Worm (Caenorhabditis elegans) whole organism, midembryonic: Measurements from ENCODE around the gene spon-1.

ENCODE experiments used
- T22C8.4 ChIP-seq: fragments of 200-800 bp; sonication (Bioruptor generic); IDR thresholded peaks from 2 replicates; pipeline ENCODE4 v1.3.6; 2022; ENCODE audit warnings: missing genetic modification characterization, missing compliant biosample characterization
- cog-1 ChIP-seq: sonication (generic microtip); optimal IDR thresholded peaks from 2 replicates; lab custom pipeline; 2016; ENCODE audit warnings: missing genetic modification characterization, missing compliant biosample characterization
- flt-1 ChIP-seq: fragments of 200-800 bp; sonication (Bioruptor generic); IDR thresholded peaks from 2 replicates; pipeline ENCODE4 v1.3.6; 2022; ENCODE audit warnings: missing genetic modification characterization, missing compliant biosample characterization
- klf-2 ChIP-seq: fragments of 200-800 bp; sonication (Bioruptor generic); conservative IDR thresholded peaks from 2 replicates; pipeline ENCODE4 v1.3.6; 2022; ENCODE audit warnings: missing genetic modification reagents, missing genetic modification characterization, missing compliant biosample characterization
- ref-1 ChIP-seq: fragments of 200-800 bp; sonication (Bioruptor generic); conservative IDR thresholded peaks from 2 replicates; pipeline ENCODE4 v1.3.6; 2022; ENCODE audit warnings: missing genetic modification reagents, missing genetic modification characterization, missing compliant biosample characterization
- tab-1 ChIP-seq: fragments of 200-800 bp; sonication (Bioruptor generic); IDR thresholded peaks from 2 replicates; pipeline ENCODE4 v1.3.6; 2022; ENCODE audit warnings: missing genetic modification characterization, missing compliant biosample characterization
- ztf-23 ChIP-seq: fragments of 200-800 bp; sonication (Bioruptor generic); IDR thresholded peaks from 2 replicates; pipeline ENCODE4 v1.3.6; 2022; ENCODE audit warnings: missing genetic modification reagents, missing genetic modification characterization, missing compliant biosample characterization
- ztf-29 ChIP-seq: fragments of 200-800 bp; sonication (Bioruptor generic); IDR thresholded peaks from 2 replicates; pipeline ENCODE4 v1.3.6; 2022; ENCODE audit warnings: missing genetic modification reagents, missing genetic modification characterization, missing compliant biosample characterization

DNA sequence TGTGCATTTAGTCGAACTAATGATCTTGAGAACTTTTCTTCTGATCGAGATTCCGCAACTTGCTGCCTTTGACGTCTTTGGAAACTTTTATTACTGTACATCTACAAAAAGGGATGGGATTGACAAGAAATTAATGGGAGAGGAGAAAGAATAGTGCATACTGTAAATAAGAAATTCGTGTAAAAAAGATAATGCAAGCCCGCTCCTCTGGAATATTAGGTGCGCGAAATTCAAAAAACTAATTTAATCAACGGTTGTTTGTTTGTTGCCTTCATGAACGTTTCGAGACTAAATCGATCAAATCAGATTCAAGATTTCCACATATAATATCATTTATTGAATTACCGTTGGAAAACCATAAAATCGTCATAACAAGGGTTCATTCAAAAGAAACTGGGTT, 46.5 kb upstream of the spon-1 start, which contains the start of gene him-14:
- TF ChIP-seq T22C8.4 (GFP tag; lab: Robert Waterston, UW) (no peak), flt-1 (GFP tag; lab: Robert Waterston, UW) (no peak), ztf-23 (GFP tag; lab: Robert Waterston, UW) (no peak), tab-1 (no peak), ztf-29 (GFP tag; lab: Robert Waterston, UW) (no peak), cog-1 (tag; lab: Kevin White, UChicago) (no peak), klf-2 (GFP tag; lab: Robert Waterston, UW) (no peak), ref-1 (GFP tag; lab: Robert Waterston, UW) (no peak)
